Worm (Caenorhabditis elegans): ENCODE results near the gene H03G16.7.
A peak's percentile ranks its signal among the peaks of the same experiment; 100 is the strongest.

Gene H03G16.7

DNA sequence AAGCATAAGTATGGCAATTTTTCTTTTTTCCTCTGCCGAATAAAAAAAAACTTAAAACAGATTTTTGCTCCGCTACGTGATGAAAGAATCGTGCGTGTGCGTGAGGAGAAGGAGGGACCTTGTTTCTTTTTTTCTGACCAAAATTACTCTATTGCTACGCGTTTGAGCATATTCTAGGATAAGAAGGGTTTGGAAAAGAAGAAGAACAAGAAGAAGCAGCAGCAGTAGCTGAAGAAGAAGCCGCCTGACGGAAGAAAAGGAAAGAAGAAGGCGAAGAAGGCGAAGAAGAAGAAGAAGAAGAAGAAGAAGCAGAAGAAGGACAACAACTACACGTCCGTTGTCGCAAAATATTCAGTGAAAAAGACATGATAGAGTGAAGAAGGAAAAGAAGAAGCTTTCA is 39.7 kb downstream of the H03G16.7 start:
- TF ChIP-seq ceh-18 (tag; optimal IDR thresholded peaks at IDR 0.05) (no peak), ceh-22 (tag; optimal IDR thresholded peaks at IDR 0.05) (no peak), gmeb-2 (tag; optimal IDR thresholded peaks at IDR 0.05) (no peak), fkh-6 (tag; optimal IDR thresholded peaks at IDR 0.05) (no peak), ahr-1 (tag; optimal IDR thresholded peaks at IDR 0.05) (no peak), pros-1 (tag; optimal IDR thresholded peaks at IDR 0.05) (no peak), unc-86 (tag; optimal IDR thresholded peaks at IDR 0.05) (no peak), ttx-3 (tag; optimal IDR thresholded peaks at IDR 0.05) (no peak), fkh-10 (GFP tag; optimal IDR thresholded peaks at IDR 0.05) (no peak), hlh-30 (tag; optimal IDR thresholded peaks at IDR 0.05; ENCODE audit: insufficient read depth) (no peak), ceh-19 (GFP tag; optimal IDR thresholded peaks at IDR 0.05) (no peak), ets-4 (tag; optimal IDR thresholded peaks at IDR 0.05) (no peak), elt-2 (tag; optimal IDR thresholded peaks at IDR 0.05) (no peak), ceh-14 (tag; optimal IDR thresholded peaks at IDR 0.05) (no peak), sox-2 (GFP tag; IDR thresholded peaks at IDR 0.05) (no peak), elt-4 (tag; optimal IDR thresholded peaks at IDR 0.05) (no peak), lin-11 (tag; optimal IDR thresholded peaks at IDR 0.05) (no peak)

DNA sequence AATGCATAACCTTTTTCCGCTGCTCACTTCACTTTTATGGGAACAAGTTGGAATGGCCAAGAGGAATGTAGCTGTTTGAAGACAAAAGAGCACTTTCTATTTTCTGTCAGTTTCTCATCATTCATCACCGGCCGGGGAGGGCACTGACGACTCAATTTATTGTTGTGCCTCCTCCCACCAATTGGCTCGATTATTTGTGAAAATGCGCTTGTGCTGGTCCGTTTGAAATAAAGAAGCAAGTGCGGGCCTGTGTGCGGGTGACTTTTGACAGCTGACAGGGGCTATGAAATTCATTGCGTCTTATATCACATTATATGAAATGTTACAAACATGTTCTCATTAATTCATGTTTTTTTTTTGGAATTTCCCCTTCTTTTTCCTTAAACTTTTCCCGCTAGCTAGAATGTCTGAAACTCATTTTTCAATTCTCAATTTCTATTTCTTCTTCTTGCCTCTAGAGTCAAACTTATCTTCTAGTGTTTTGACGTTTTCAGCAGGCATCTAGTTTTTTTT is 41.8 kb downstream of the H03G16.7 start:
- TF ChIP-seq rnt-1 (tag; optimal IDR thresholded peaks at IDR 0.05) (peak; percentile 45), ceh-45 (GFP tag; IDR thresholded peaks at IDR 0.05) (no peak), ceh-18 (tag; optimal IDR thresholded peaks at IDR 0.05) (peak; percentile 52), unc-55 (GFP tag; optimal IDR thresholded peaks at IDR 0.05) (peak; percentile 94)

DNA sequence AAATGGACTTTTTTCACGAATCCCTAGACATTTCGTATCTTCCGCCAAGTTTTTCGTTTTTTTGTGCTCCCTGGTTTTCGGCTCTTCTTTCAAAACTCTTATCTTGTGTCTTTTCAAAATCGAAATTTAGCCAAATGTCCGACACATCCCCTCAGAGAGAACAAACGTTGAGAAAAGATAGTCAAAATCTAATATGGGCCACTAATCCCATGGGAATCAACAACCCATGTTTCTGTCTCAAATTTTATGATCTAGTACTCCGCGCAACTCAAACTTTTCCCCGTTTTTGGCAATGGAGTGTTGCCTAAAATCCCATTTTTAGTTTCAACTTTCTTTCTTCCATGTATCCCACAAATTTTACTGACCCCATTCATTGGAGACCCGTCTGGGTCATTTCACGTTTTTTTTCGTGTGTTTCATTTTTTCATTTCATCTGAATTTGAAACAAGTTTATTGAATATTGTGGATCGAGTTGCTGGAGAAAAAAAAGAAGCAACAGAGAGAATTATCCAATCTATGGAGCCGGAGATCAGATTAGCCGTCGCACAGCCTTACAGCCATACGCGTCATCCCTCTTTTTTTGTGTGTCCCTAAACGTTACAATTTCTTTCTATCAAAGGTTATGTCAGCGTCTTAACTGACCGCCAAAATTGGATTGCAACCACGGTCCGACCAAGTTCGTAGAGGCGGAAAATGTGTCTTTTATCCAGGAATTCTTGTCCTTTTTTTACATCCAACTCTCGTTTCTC is 44.1 kb downstream of the H03G16.7 start:
- TF ChIP-seq hlh-8 (tag; optimal IDR thresholded peaks at IDR 0.05) (no peak), syd-9 (tag; optimal IDR thresholded peaks at IDR 0.05) (no peak), unc-42 (tag; optimal IDR thresholded peaks at IDR 0.05) (peak; percentile 56), tbx-2 (tag; optimal IDR thresholded peaks at IDR 0.05) (no peak), unc-3 (GFP tag; conservative IDR thresholded peaks at IDR 0.05) (0 out of 2 replicates have a peak, but pooled peaks have one; percentile 28), unc-3 (tag; optimal IDR thresholded peaks at IDR 0.05) (peak; percentile 82)

- TF ChIP-seq ceh-19 (GFP tag; optimal IDR thresholded peaks at IDR 0.05) (no peak), sdc-2 (tag; optimal IDR thresholded peaks at IDR 0.05) (no peak), sox-2 (GFP tag; IDR thresholded peaks at IDR 0.05) (no peak), nhr-11 (tag; optimal IDR thresholded peaks at IDR 0.05) (no peak), T23F11.4 (GFP tag; optimal IDR thresholded peaks at IDR 0.05) (no peak), mec-3 (tag; optimal IDR thresholded peaks at IDR 0.05; ENCODE audit: borderline replicate concordance) (no peak), npax-4 (tag; optimal IDR thresholded peaks at IDR 0.05) (no peak), syd-9 (tag; optimal IDR thresholded peaks at IDR 0.05) (no peak), ref-2 (tag; optimal IDR thresholded peaks at IDR 0.05) (no peak), unc-86 (tag; optimal IDR thresholded peaks at IDR 0.05) (no peak), ceh-6 (GFP tag; optimal IDR thresholded peaks at IDR 0.05) (no peak), pha-2 (tag; optimal IDR thresholded peaks at IDR 0.05) (no peak), K09A11.1 (tag; optimal IDR thresholded peaks at IDR 0.05; ENCODE audit: insufficient read depth) (no peak), pag-3 (tag; optimal IDR thresholded peaks at IDR 0.05; ENCODE audit: borderline replicate concordance) (no peak), pqm-1 (tag; optimal IDR thresholded peaks at IDR 0.05) (no peak), nhr-232 (tag; optimal IDR thresholded peaks at IDR 0.05) (no peak), hlh-13 (GFP tag; optimal IDR thresholded peaks at IDR 0.05) (no peak), elt-2 (tag; optimal IDR thresholded peaks at IDR 0.05) (no peak)
Measured at ce11 chrX:15010941-15011340, 44.9 kb downstream of the H03G16.7 start.

Data from whole organism, late embryonic.